Worm (Caenorhabditis elegans): ENCODE measurements around the gene T25B6.3.
A peak's percentile ranks its signal among the peaks of the same experiment; 100 is the strongest.

T25B6.3 gene

DNA sequence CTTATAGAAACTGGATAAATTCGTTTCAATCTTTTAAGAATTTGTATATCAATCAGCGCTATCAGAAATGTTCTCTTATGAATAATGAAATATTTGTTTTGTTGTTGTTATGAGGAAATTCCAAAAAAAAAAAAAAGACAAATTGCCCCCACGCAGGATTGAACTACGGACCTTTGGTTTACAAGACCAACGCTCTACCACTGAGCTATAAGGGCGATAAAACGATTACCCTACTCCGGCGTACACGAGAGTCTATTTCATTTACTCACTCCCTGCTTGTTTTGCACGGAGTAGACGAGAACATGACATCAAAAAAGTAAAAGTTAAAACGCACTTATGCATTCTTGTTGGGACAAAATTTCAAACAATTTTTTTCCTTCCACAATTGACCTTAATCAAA lies 3.1 kb upstream of the T25B6.3 start (continued):
- TF ChIP-seq madf-5 (GFP tag; IDR thresholded peaks at IDR 0.05), result peak; percentile 60 to 89; a peak in 3 of 4 replicates
- TF ChIP-seq hif-1 (tag; optimal IDR thresholded peaks at IDR 0.05), result no peak
- no peak for TF ChIP-seq lsy-2 (tag; optimal IDR thresholded peaks at IDR 0.05)
- TF ChIP-seq Y48G9A.11 (GFP tag; IDR thresholded peaks at IDR 0.05), result no peak; the same call in 1 of the 2 replicates
- peak; percentile 56 for TF ChIP-seq nhr-48 (tag; optimal IDR thresholded peaks at IDR 0.05)
- no peak for TF ChIP-seq skn-1 (tag; optimal IDR thresholded peaks at IDR 0.05)
- peak; percentile 34 for TF ChIP-seq Y5F2A.4 (GFP tag; optimal IDR thresholded peaks at IDR 0.05)
- no peak for TF ChIP-seq set-16 (GFP tag; IDR thresholded peaks at IDR 0.05)
- TF ChIP-seq Y105C5A.15 (GFP tag; IDR thresholded peaks at IDR 0.05), result no peak
- no peak for TF ChIP-seq daf-8 (GFP tag; IDR thresholded peaks at IDR 0.05)
- TF ChIP-seq zfp-3 (GFP tag; conservative IDR thresholded peaks at IDR 0.05), result no peak
- peak; percentile 92 for TF ChIP-seq pha-4 (GFP tag; IDR thresholded peaks at IDR 0.05)
- TF ChIP-seq pha-4 (tag; optimal IDR thresholded peaks at IDR 0.05), result no peak
- peak; percentile 36 for TF ChIP-seq zfp-2 (tag; optimal IDR thresholded peaks at IDR 0.05)
- TF ChIP-seq F10B5.3 (tag; optimal IDR thresholded peaks at IDR 0.05), result peak; percentile 31
- peak; percentile 95 for TF ChIP-seq aha-1 (tag)
- TF ChIP-seq nhr-102 (tag; optimal IDR thresholded peaks at IDR 0.05), result no peak
- TF ChIP-seq daf-12 (tag; optimal IDR thresholded peaks at IDR 0.05), result no peak
- peak; percentile 88; the same call in 1 of the 2 replicates for TF ChIP-seq zip-11 (GFP tag; IDR thresholded peaks at IDR 0.05)
- no peak for TF ChIP-seq zag-1 (tag; optimal IDR thresholded peaks at IDR 0.05)
- no peak for TF ChIP-seq fos-1 (tag; optimal IDR thresholded peaks at IDR 0.05)
- TF ChIP-seq ZK546.5 (tag; optimal IDR thresholded peaks at IDR 0.05), result no peak
- TF ChIP-seq zip-2 (tag; optimal IDR thresholded peaks at IDR 0.05), result no peak
- TF ChIP-seq dmd-9 (GFP tag; IDR thresholded peaks at IDR 0.05), result 0 out of 2 replicates have a peak, but pooled peaks have one; percentile 34
- no peak for TF ChIP-seq fkh-10 (GFP tag; optimal IDR thresholded peaks at IDR 0.05)
- no peak for TF ChIP-seq mdt-29 (GFP tag; IDR thresholded peaks at IDR 0.05)
- TF ChIP-seq pqm-1 (tag; optimal IDR thresholded peaks at IDR 0.05), result no peak
- no peak for TF ChIP-seq ztf-11 (tag; optimal IDR thresholded peaks at IDR 0.05)
- peak; percentile 94 for TF ChIP-seq snpc-1.2 (GFP tag; IDR thresholded peaks at IDR 0.05)
- no peak for TF ChIP-seq nhr-28 (tag; optimal IDR thresholded peaks at IDR 0.05)
- TF ChIP-seq lin-38 (GFP tag; IDR thresholded peaks at IDR 0.05), result no peak; the same call in none of the 2 replicates
- no peak for TF ChIP-seq mdl-1 (tag; optimal IDR thresholded peaks at IDR 0.05)
- TF ChIP-seq madf-9 (GFP tag; conservative IDR thresholded peaks at IDR 0.05), result no peak; the same call in 1 of the 2 replicates
- TF ChIP-seq lin-15B (tag; optimal IDR thresholded peaks at IDR 0.05), result no peak
- TF ChIP-seq snpc-4 (tag; optimal IDR thresholded peaks at IDR 0.05), result no peak
- TF ChIP-seq dmd-6 (GFP tag; IDR thresholded peaks at IDR 0.05), result peak; percentile 54
- TF ChIP-seq php-3 (GFP tag; IDR thresholded peaks at IDR 0.05), result no peak
- TF ChIP-seq ctbp-1 (GFP tag; IDR thresholded peaks at IDR 0.05), result peak; percentile 85
- TF ChIP-seq gei-8 (GFP tag; optimal IDR thresholded peaks at IDR 0.05), result peak; percentile 50
- TF ChIP-seq mep-1 (tag; optimal IDR thresholded peaks at IDR 0.05), result no peak
- no peak for TF ChIP-seq duxl-1 (tag; optimal IDR thresholded peaks at IDR 0.05; ENCODE audit: poor library complexity)
- TF ChIP-seq dmd-8 (GFP tag; IDR thresholded peaks at IDR 0.05), result peak; percentile 93
- TF ChIP-seq Y75B8A.6 (GFP tag; IDR thresholded peaks at IDR 0.05), result peak; percentile 81; the same call in 1 of the 2 replicates
- peak; percentile 71 for TF ChIP-seq F49E8.2 (tag; optimal IDR thresholded peaks at IDR 0.05; ENCODE audit: borderline replicate concordance)
- TF ChIP-seq daf-16 (GFP tag; optimal IDR thresholded peaks at IDR 0.05), result peak; percentile 27 to 84
- TF ChIP-seq daf-16 (tag; optimal IDR thresholded peaks at IDR 0.05), result peak; percentile 60
- peak; percentile 8 for TF ChIP-seq nhr-6 (tag; optimal IDR thresholded peaks at IDR 0.05)
- peak; percentile 68 for TF ChIP-seq hmg-1.1 (GFP tag; IDR thresholded peaks at IDR 0.05)
- peak; percentile 84 for TF ChIP-seq vab-7 (GFP tag; IDR thresholded peaks at IDR 0.05)
- no peak for TF ChIP-seq ama-1 (optimal IDR thresholded peaks at IDR 0.05)
- TF ChIP-seq mxl-2 (GFP tag; conservative IDR thresholded peaks at IDR 0.05), result no peak; the same call in 1 of the 2 replicates
- TF ChIP-seq lin-1 (GFP tag; IDR thresholded peaks at IDR 0.05), result peak; percentile 79
- no peak for TF ChIP-seq nhr-11 (tag; optimal IDR thresholded peaks at IDR 0.05)
